Worm (Caenorhabditis elegans): ENCODE measurements around the gene str-106.

DNA sequence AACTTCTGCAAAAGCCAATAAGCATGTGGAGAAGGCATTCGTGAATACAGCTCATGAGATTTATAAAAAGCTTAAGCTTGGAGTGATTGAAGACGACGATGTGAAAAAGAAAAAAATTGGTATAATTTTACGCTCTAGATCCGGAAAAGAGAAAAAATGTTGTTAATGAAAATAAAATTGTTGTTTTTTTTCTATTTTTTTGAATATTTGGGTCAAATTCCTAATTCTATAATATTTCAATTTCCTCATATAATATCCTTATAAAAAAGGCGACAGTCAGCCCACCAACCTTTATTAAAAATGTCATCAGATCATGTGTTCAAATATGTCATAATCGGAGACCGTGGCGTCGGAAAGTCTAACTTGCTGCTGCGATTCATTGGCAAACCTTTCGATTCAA, 14.9 kb downstream of the str-106 start, which contains the start of gene rabr-3:
- TF ChIP-seq cog-1 (tag; optimal IDR thresholded peaks at IDR 0.05) (no peak), ztf-23 (GFP tag; IDR thresholded peaks at IDR 0.05) (no peak), flt-1 (GFP tag; IDR thresholded peaks at IDR 0.05) (no peak), ztf-29 (GFP tag; IDR thresholded peaks at IDR 0.05) (no peak), tab-1 (GFP tag; IDR thresholded peaks at IDR 0.05) (no peak), klf-2 (GFP tag; conservative IDR thresholded peaks at IDR 0.05) (no peak), ref-1 (GFP tag; conservative IDR thresholded peaks at IDR 0.05) (no peak)

Measured in whole organism, midembryonic.